Worm (Caenorhabditis elegans) whole organism, midembryonic: ENCODE data around the gene F07G6.8.
A peak's percentile ranks its signal among the peaks of the same experiment; 100 is the strongest.

Experiments
- T22C8.4 ChIP-seq: fragments of 200-800 bp; sonication (Bioruptor generic); IDR thresholded peaks from 2 replicates; pipeline ENCODE4 v1.3.6; 2022; ENCODE audit warnings: missing genetic modification characterization, missing compliant biosample characterization
- cog-1 ChIP-seq: sonication (generic microtip); optimal IDR thresholded peaks from 2 replicates; lab custom pipeline; 2016; ENCODE audit warnings: missing genetic modification characterization, missing compliant biosample characterization
- flt-1 ChIP-seq: fragments of 200-800 bp; sonication (Bioruptor generic); IDR thresholded peaks from 2 replicates; pipeline ENCODE4 v1.3.6; 2022; ENCODE audit warnings: missing genetic modification characterization, missing compliant biosample characterization
- klf-2 ChIP-seq: fragments of 200-800 bp; sonication (Bioruptor generic); conservative IDR thresholded peaks from 2 replicates; pipeline ENCODE4 v1.3.6; 2022; ENCODE audit warnings: missing genetic modification reagents, missing genetic modification characterization, missing compliant biosample characterization
- med-1 ChIP-seq: sonication (generic microtip); optimal IDR thresholded peaks from 2 replicates; lab custom pipeline; 2017; ENCODE audit warnings: missing genetic modification characterization, mild to moderate bottlenecking, missing compliant biosample characterization, antibody characterized with exemption, missing genetic modification reagents; ENCODE audit not compliant: insufficient read depth
- ref-1 ChIP-seq: fragments of 200-800 bp; sonication (Bioruptor generic); conservative IDR thresholded peaks from 2 replicates; pipeline ENCODE4 v1.3.6; 2022; ENCODE audit warnings: missing genetic modification reagents, missing genetic modification characterization, missing compliant biosample characterization
- tab-1 ChIP-seq: fragments of 200-800 bp; sonication (Bioruptor generic); IDR thresholded peaks from 2 replicates; pipeline ENCODE4 v1.3.6; 2022; ENCODE audit warnings: missing genetic modification characterization, missing compliant biosample characterization
- ztf-23 ChIP-seq: fragments of 200-800 bp; sonication (Bioruptor generic); IDR thresholded peaks from 2 replicates; pipeline ENCODE4 v1.3.6; 2022; ENCODE audit warnings: missing genetic modification reagents, missing genetic modification characterization, missing compliant biosample characterization
- ztf-29 ChIP-seq: fragments of 200-800 bp; sonication (Bioruptor generic); IDR thresholded peaks from 2 replicates; pipeline ENCODE4 v1.3.6; 2022; ENCODE audit warnings: missing genetic modification reagents, missing genetic modification characterization, missing compliant biosample characterization

DNA sequence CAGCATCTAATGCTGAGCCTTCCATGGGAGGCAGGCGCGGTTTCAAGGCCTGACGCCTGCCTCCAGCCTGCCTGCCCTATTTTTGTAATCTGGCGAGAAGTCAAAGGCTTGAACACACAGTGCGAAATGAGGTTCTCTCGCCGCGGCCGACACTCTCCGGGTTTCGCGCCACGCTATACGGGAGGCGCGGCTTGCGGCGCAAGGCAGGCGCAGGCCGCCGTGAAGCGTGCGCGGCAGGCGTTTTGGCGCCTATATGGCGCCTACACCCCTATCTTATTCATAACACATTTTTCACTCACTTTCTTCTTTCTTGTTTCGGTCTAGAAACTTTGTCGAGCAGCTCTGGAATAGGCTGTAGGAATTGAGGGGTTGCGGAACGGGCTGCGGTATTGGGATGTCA is 17.2 kb downstream of the F07G6.8 start:
- TF ChIP-seq cog-1 (tag; lab: Kevin White, UChicago): no peak
- TF ChIP-seq klf-2 (GFP tag; lab: Robert Waterston, UW): no peak
- TF ChIP-seq T22C8.4 (GFP tag; lab: Robert Waterston, UW): no peak
- no peak for TF ChIP-seq ztf-23
- TF ChIP-seq flt-1 (GFP tag; lab: Robert Waterston, UW): no peak
- no peak for TF ChIP-seq med-1 (GFP tag; lab: Kevin White, UChicago)
- 0 out of 2 replicates have a peak, but pooled peaks have one; percentile 26 for TF ChIP-seq tab-1
- TF ChIP-seq ztf-29: no peak
- no peak for TF ChIP-seq ref-1 (GFP tag; lab: Robert Waterston, UW)
